Worm (Caenorhabditis elegans): ENCODE results near the gene atf-2.
A peak's percentile ranks its signal among the peaks of the same experiment; 100 is the strongest.

Gene atf-2

ce11 chrII:8716231-8716878, 35.4 kb upstream of the atf-2 start, which contains the start of the genes cyn-11 and T01B7.5:
TSS of gene cyn-11 (minus strand) at chrII:8716281.
TSS of gene T01B7.5 (plus strand) at chrII:8716828.
- TF ChIP-seq B0310.2 (tag; optimal IDR thresholded peaks at IDR 0.05), result no peak
- no peak for TF ChIP-seq ama-1 (optimal IDR thresholded peaks at IDR 0.05)
- TF ChIP-seq sea-1 (GFP tag; conservative IDR thresholded peaks at IDR 0.05), result 0 out of 2 replicates have a peak, but pooled peaks have one; percentile 29
- no peak for TF ChIP-seq aly-1 (tag; optimal IDR thresholded peaks at IDR 0.05)
- no peak for TF ChIP-seq hmg-4 (GFP tag; optimal IDR thresholded peaks at IDR 0.05)
- TF ChIP-seq ceh-13 (GFP tag; optimal IDR thresholded peaks at IDR 0.05), result no peak
- peak; percentile 7 for TF ChIP-seq hnd-1 (tag; optimal IDR thresholded peaks at IDR 0.05)
- TF ChIP-seq tbx-37 (GFP tag; conservative IDR thresholded peaks at IDR 0.05), result no peak
- no peak for TF ChIP-seq tra-4 (tag; optimal IDR thresholded peaks at IDR 0.05)
- no peak for TF ChIP-seq flt-1 (GFP tag; IDR thresholded peaks at IDR 0.05)
- peak; percentile 20 for TF ChIP-seq hmbx-1 (tag; optimal IDR thresholded peaks at IDR 0.05)
- no peak for TF ChIP-seq pes-1 (GFP tag; IDR thresholded peaks at IDR 0.05)
- no peak for TF ChIP-seq ceh-36 (tag; optimal IDR thresholded peaks at IDR 0.05)
- no peak for TF ChIP-seq tbx-11 (GFP tag; IDR thresholded peaks at IDR 0.05)
- TF ChIP-seq ets-7 (tag; optimal IDR thresholded peaks at IDR 0.05), result no peak
- peak; percentile 46 for TF ChIP-seq F13C5.2 (tag; optimal IDR thresholded peaks at IDR 0.05)
- no peak for TF ChIP-seq scrt-1 (GFP tag; IDR thresholded peaks at IDR 0.05)

DNA sequence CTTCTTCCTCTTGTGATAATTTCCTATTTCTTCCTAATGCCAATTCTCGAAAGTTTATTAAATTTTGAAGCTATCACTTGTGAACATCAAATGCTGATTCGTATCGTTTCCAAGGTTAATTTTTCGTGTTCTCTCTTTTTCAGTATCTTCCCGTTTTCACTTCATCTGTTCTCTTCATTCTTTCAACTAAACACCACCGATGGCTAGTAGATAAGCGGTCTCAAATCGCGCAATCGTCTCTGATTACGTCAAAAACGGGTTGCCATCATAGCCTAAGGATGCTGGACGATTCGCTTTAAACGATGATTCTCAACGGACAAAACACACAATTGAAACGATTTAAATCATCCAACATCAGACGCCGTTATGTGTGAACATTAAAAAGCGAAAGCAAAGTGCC, 34.2 kb upstream of the atf-2 start:
- TF ChIP-seq hnd-1 (tag; optimal IDR thresholded peaks at IDR 0.05) (no peak), ama-1 (optimal IDR thresholded peaks at IDR 0.05) (no peak), hmg-4 (GFP tag; optimal IDR thresholded peaks at IDR 0.05) (no peak), B0310.2 (tag; optimal IDR thresholded peaks at IDR 0.05) (no peak), F13C5.2 (tag; optimal IDR thresholded peaks at IDR 0.05) (no peak), ets-7 (tag; optimal IDR thresholded peaks at IDR 0.05) (no peak), tbx-11 (GFP tag; IDR thresholded peaks at IDR 0.05) (no peak), tra-4 (tag; optimal IDR thresholded peaks at IDR 0.05) (no peak), ceh-36 (tag; optimal IDR thresholded peaks at IDR 0.05) (no peak), scrt-1 (GFP tag; IDR thresholded peaks at IDR 0.05) (no peak), flt-1 (GFP tag; IDR thresholded peaks at IDR 0.05) (no peak), pes-1 (GFP tag; IDR thresholded peaks at IDR 0.05) (no peak), tbx-37 (GFP tag; conservative IDR thresholded peaks at IDR 0.05) (no peak), sea-1 (GFP tag; conservative IDR thresholded peaks at IDR 0.05) (no peak), aly-1 (tag; optimal IDR thresholded peaks at IDR 0.05) (no peak), hmbx-1 (tag; optimal IDR thresholded peaks at IDR 0.05) (no peak), ceh-13 (GFP tag; optimal IDR thresholded peaks at IDR 0.05) (no peak)

- TF ChIP-seq hnd-1 (tag; optimal IDR thresholded peaks at IDR 0.05), result no peak
- no peak for TF ChIP-seq scrt-1 (GFP tag; IDR thresholded peaks at IDR 0.05)
- no peak for TF ChIP-seq tra-4 (tag; optimal IDR thresholded peaks at IDR 0.05)
- TF ChIP-seq ets-7 (tag; optimal IDR thresholded peaks at IDR 0.05), result no peak
- TF ChIP-seq pes-1 (GFP tag; IDR thresholded peaks at IDR 0.05), result no peak
- TF ChIP-seq flt-1 (GFP tag; IDR thresholded peaks at IDR 0.05), result no peak
- no peak for TF ChIP-seq B0310.2 (tag; optimal IDR thresholded peaks at IDR 0.05)
- TF ChIP-seq hmg-4 (GFP tag; optimal IDR thresholded peaks at IDR 0.05), result no peak
- no peak for TF ChIP-seq tbx-11 (GFP tag; IDR thresholded peaks at IDR 0.05)
- no peak for TF ChIP-seq aly-1 (tag; optimal IDR thresholded peaks at IDR 0.05)
Observed at ce11 chrII:8721955-8722524, 29.7 kb upstream of the atf-2 start, which contains the start of gene trcs-2. TSS of gene trcs-2 (plus strand) at chrII:8722474.

DNA sequence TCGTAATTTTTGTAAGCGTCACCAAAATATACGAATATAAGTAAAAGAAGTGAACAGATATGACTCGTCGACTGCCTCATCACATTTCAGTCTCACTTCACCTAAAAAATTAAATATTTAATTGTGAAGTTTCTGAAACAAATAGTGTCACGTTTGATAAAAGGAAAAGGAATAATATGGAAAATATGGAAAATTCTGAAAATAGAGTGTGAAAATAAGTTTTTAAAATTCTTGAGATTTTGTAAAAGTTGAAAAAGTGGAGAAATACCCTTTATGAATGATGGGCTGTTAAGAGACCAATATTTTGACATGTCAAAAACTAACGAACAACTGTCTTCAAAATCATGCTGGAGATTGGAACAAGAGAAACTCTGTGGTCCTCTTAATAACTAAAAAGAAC, 25.1 kb upstream of the atf-2 start, which contains the start of gene T01B7.9:
TSS of gene T01B7.9 (minus strand) at position 101 of the 400 bp plus-strand sequence.
- TF ChIP-seq sea-1 (GFP tag; conservative IDR thresholded peaks at IDR 0.05), result no peak
- TF ChIP-seq ets-7 (tag; optimal IDR thresholded peaks at IDR 0.05), result no peak
- TF ChIP-seq tbx-11 (GFP tag; IDR thresholded peaks at IDR 0.05), result no peak
- TF ChIP-seq ceh-13 (GFP tag; optimal IDR thresholded peaks at IDR 0.05), result no peak
- TF ChIP-seq tra-4 (tag; optimal IDR thresholded peaks at IDR 0.05), result no peak
- TF ChIP-seq ceh-36 (tag; optimal IDR thresholded peaks at IDR 0.05), result no peak
- no peak for TF ChIP-seq hmbx-1 (tag; optimal IDR thresholded peaks at IDR 0.05)
- no peak for TF ChIP-seq pes-1 (GFP tag; IDR thresholded peaks at IDR 0.05)
- no peak for TF ChIP-seq ama-1 (optimal IDR thresholded peaks at IDR 0.05)
- no peak for TF ChIP-seq B0310.2 (tag; optimal IDR thresholded peaks at IDR 0.05)

- TF ChIP-seq hnd-1 (tag; optimal IDR thresholded peaks at IDR 0.05), result no peak
- no peak for TF ChIP-seq tbx-11 (GFP tag; IDR thresholded peaks at IDR 0.05)
- TF ChIP-seq sea-1 (GFP tag; conservative IDR thresholded peaks at IDR 0.05), result no peak
- no peak for TF ChIP-seq ceh-36 (tag; optimal IDR thresholded peaks at IDR 0.05)
- no peak for TF ChIP-seq ets-7 (tag; optimal IDR thresholded peaks at IDR 0.05)
- TF ChIP-seq scrt-1 (GFP tag; IDR thresholded peaks at IDR 0.05), result no peak
- TF ChIP-seq tbx-37 (GFP tag; conservative IDR thresholded peaks at IDR 0.05), result no peak
- TF ChIP-seq hmbx-1 (tag; optimal IDR thresholded peaks at IDR 0.05), result no peak
- TF ChIP-seq ceh-13 (GFP tag; optimal IDR thresholded peaks at IDR 0.05), result no peak
- TF ChIP-seq tra-4 (tag; optimal IDR thresholded peaks at IDR 0.05), result no peak
- no peak for TF ChIP-seq B0310.2 (tag; optimal IDR thresholded peaks at IDR 0.05)
- TF ChIP-seq F13C5.2 (tag; optimal IDR thresholded peaks at IDR 0.05), result no peak
- no peak for TF ChIP-seq aly-1 (tag; optimal IDR thresholded peaks at IDR 0.05)
- TF ChIP-seq flt-1 (GFP tag; IDR thresholded peaks at IDR 0.05), result no peak
Observed at ce11 chrII:8730281-8730680, 21.5 kb upstream of the atf-2 start.

- TF ChIP-seq ceh-36 (tag; optimal IDR thresholded peaks at IDR 0.05), result no peak
- TF ChIP-seq flt-1 (GFP tag; IDR thresholded peaks at IDR 0.05), result no peak
- no peak for TF ChIP-seq hmg-4 (GFP tag; optimal IDR thresholded peaks at IDR 0.05)
- no peak for TF ChIP-seq ets-7 (tag; optimal IDR thresholded peaks at IDR 0.05)
- no peak for TF ChIP-seq ama-1 (optimal IDR thresholded peaks at IDR 0.05)
- no peak for TF ChIP-seq tbx-37 (GFP tag; conservative IDR thresholded peaks at IDR 0.05)
- TF ChIP-seq aly-1 (tag; optimal IDR thresholded peaks at IDR 0.05), result no peak
- TF ChIP-seq hmbx-1 (tag; optimal IDR thresholded peaks at IDR 0.05), result no peak
- no peak for TF ChIP-seq F13C5.2 (tag; optimal IDR thresholded peaks at IDR 0.05)
- TF ChIP-seq B0310.2 (tag; optimal IDR thresholded peaks at IDR 0.05), result no peak
- TF ChIP-seq ceh-13 (GFP tag; optimal IDR thresholded peaks at IDR 0.05), result no peak
- TF ChIP-seq sea-1 (GFP tag; conservative IDR thresholded peaks at IDR 0.05), result no peak
Observed at ce11 chrII:8730960-8731693, 20.7 kb upstream of the atf-2 start.

All from whole organism, early embryonic.